Fruit fly (Drosophila melanogaster): Measurements from ENCODE around the gene Gpo3.

The Gpo3 gene

DNA sequence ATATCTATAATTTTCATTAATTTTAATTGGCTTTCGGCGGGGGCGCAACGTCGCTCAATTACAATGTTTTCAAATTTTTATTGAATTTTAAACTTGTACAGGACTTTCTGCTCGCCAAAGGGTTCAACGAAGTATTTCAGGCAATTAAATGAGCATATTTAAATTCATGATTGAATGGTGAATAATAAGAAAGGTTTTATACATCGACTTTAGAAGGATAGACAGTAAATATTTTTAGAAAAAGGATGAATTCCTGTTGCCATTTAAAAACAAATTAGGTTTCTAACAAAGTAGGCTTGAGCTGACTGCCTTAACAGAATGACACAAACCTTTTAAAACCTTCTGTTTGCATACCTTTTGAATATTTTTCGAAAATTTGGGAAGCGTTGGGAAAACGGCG, at the start of gene Gpo3:
TSS of gene Gpo3 (plus strand) at position 301 of the 400 bp plus-strand sequence.
- no peak for TF ChIP-seq CG17801 (GFP tag; optimal IDR thresholded peaks at IDR 0.05; ENCODE audit: partially characterized antibody)

DNA sequence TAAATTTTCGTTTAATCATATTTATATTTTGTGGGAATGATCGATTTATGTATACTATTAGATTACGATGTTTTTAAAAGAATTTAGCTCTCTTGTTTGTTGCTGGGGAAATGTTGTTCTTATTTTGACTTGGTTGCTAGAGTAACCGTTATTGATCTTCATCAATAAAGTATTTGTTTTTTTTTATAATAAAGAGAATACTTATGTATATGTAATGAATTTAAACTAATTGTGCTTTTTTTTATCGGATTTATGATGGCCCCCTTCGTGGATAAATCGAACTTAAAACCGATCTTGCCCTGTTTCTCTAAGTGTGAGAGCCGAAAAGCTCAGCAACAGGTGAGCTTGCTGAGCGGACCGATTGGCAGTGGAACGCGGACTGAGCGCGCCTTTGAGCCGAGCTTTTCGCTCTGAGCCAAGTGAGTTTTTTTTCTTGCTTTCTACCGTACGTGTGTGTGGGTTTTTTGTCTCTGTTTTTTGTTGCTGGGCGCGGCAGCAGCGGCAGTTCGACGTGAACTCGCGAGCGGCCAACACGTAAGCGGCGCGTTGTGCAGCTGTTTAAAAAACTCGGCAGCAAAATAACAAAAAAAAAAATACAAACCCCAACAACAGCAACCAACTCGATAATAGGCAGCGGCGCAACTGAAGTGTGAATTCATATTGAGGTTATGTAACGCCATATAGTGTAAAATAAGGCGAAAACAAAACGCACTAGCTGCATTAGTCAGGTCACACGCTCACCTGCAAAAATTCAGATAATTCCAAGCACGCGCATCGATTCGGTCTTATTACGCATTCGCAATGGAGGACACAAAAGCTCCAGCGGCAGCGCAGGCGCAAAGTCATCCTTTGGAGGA, 42.8 kb upstream of the Gpo3 start, which contains the start of gene CG18507:
TSS of gene CG18507 (plus strand) at position 501 of the 857 bp plus-strand sequence.
- peak; percentile 75 for TF ChIP-seq CG17801 (GFP tag; optimal IDR thresholded peaks at IDR 0.05; ENCODE audit: partially characterized antibody)

DNA sequence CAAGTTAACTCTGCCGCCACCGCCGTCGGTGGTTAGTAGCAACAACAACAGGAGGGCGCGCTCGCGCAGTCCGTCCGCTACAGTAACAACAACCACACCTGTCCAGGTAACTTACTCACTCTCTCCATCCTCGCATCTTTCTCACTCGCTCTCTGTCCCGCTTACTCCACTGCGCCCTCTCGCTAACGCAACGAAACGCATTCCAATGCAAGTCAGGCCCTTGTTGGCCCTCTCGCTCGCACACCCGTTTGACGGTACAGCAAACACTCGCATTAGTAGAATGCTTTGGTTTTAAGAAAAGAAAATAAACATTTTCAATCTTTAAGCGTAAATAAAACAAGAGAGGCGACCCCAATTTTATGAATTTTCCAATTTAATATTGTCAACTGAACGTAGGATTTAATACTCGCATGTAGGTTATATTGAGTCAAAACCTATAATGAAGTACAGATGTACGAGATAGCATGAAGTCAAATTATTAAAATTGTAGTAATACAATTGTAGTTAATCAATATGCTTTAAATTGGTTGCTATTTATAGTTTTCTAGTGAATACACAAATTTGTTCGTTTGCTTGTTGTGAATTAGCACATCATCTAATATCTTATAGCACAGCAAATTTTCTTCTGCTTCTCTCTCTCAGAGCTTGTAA, 41.9 kb upstream of the Gpo3 start:
- no peak for TF ChIP-seq CG17801 (GFP tag; optimal IDR thresholded peaks at IDR 0.05; ENCODE audit: partially characterized antibody)

DNA sequence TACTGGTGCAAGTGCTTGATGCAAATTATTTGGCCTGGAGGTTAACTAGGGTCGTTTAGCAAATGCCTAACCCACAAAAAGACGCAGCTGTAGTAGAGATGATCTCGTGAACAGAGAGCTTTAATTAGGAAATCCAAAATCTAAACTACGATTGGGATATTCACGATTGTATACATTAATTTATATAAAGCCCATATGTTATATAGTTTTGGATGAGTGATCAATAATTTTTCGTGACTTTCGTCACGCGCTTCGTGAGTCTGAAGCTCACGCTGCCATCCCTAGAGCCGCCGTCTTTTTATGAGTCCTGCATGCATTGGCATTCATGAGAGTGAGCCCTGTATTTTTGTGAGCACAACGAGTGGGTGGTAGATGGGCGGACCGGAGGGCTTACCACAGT, 9.0 kb upstream of the Gpo3 start:
- no peak for TF ChIP-seq CG17801 (GFP tag; optimal IDR thresholded peaks at IDR 0.05; ENCODE audit: partially characterized antibody)

DNA sequence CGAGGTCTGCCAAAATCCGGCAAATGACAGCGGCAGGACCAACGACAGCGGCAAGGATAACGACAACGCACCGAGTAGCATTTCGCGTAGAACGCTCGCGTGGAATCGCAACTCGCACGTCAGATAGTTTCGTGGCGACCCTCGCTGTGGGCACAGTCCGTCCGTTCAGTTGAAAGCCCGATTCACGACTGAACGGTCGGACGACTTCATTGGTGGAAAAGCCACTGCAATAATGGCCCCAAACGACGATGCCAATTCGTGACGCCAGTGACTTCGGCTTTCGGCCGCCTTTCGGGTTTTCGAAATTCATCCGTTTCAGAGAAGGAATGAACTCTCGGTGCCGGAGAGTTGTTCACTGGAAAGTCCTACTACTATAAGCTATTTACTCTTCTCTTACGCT, 9.1 kb downstream of the Gpo3 start, which contains the start of gene DIP-kappa:
TSS of gene DIP-kappa (minus strand) at position 200 of the 400 bp plus-strand sequence.
- TF ChIP-seq CG17801 (GFP tag; optimal IDR thresholded peaks at IDR 0.05; ENCODE audit: partially characterized antibody) = no peak

DNA sequence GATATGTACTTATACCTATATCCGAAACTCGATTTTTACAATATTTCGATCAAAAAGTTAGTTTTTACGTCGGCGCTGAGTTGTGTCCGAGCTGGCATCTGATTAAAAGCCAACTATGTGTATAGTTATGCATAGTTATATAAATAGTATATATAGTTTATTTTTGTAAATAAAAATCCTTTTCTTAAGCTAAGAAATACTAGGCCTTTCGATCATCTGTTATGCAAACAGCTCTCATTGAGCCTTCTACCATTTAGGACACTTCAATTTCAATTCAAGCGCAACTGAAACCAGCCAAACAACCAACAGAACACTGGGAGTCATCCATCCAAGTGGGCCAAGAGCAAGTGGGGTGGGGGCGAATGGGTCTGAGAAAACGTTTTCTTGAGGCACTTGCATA, 15.5 kb downstream of the Gpo3 start, which contains the start of gene CG9014:
TSS of gene CG9014 (minus strand) at position 101 of the 400 bp plus-strand sequence.
- no peak for TF ChIP-seq CG17801 (GFP tag; optimal IDR thresholded peaks at IDR 0.05; ENCODE audit: partially characterized antibody)

DNA sequence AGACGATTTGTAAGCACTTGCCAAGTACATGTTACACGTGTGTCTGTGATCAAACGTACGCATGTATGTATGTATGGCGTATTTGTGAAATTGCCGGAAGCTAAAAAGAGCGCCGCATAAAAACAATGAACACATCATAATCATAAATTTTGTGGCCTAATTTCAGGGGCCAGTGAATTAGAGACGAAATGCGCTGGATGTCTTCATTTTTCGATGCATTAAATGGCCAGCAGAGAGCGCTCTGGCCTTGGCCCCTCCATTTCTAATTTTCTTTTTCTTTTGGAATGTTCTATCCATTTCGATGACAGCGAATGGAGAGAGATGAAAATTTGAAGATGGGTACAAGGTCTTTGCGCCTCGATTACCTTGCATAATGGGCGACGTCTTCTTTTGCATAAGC, 24.3 kb downstream of the Gpo3 start:
- TF ChIP-seq CG17801 (GFP tag; optimal IDR thresholded peaks at IDR 0.05; ENCODE audit: partially characterized antibody) = no peak

DNA sequence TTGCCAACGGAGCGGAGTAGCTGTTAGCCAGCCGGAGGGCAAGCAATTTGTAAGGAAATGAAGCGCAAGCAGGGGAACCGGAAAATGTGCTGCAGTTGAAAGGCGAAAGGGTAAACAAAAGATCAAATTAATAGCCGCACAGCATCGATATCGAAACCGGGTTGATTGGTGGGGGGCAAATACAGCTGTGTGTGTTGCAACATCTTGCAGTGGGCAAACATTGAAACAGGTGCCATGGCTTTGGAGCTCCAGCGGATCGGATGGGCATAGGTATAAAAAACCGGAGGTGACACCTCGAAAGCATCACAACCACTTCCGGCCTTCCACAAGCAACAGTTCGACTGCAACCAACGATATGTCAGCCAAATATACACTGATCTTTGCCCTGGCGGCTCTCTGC, 27.8 kb downstream of the Gpo3 start, which contains the start of gene nur:
TSS of gene nur (plus strand) at position 301 of the 400 bp plus-strand sequence.
- TF ChIP-seq CG17801 (GFP tag; optimal IDR thresholded peaks at IDR 0.05; ENCODE audit: partially characterized antibody) = no peak

DNA sequence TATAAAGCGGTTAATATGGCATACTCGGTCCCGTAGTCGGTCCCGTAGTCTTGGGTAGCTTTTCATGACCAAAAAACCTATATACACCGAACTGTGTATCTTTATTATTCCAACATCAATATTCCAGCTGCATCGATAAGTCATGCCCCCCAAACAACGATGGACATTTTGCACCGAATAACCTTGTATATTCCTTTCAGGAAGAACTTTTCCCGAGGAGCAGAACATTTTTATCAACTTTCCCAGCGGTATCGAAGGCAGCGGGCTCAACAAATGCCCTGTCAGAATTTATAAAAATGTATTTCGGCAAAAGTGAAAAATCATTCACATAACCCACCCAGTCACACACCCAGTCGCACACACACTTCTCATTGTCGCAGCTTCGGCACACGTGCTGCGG, 38.6 kb downstream of the Gpo3 start, which contains the start of gene TM9SF4:
TSS of gene TM9SF4 (plus strand) at position 301 of the 400 bp plus-strand sequence.
- TF ChIP-seq CG17801 (GFP tag; optimal IDR thresholded peaks at IDR 0.05; ENCODE audit: partially characterized antibody) = no peak

Measured in ovary, adult (tissue).